Fruit fly (Drosophila melanogaster): ENCODE measurements around the gene Smyd5.

- TF ChIP-seq h (GFP tag; optimal IDR thresholded peaks at IDR 0.05) (no peak), psq (GFP tag; optimal IDR thresholded peaks at IDR 0.05) (no peak), rgr (GFP tag; optimal IDR thresholded peaks at IDR 0.05) (no peak), sv (GFP tag; optimal IDR thresholded peaks at IDR 0.05) (no peak), pan (optimal IDR thresholded peaks at IDR 0.05) (no peak)
These were observed 22.7 kb upstream of the Smyd5 start for dm6 chr3R:21241332-21241731.
